Worm (Caenorhabditis elegans) whole organism, late embryonic: ENCODE measurements around the gene R13A1.5.
A peak's percentile ranks its signal among the peaks of the same experiment; 100 is the strongest.

Source experiments
- ceh-22 ChIP-seq: sonication (generic microtip); optimal IDR thresholded peaks from 2 replicates; lab custom pipeline; 2017; ENCODE audit warnings: missing biosample characterization, missing genetic modification characterization
- fax-1 ChIP-seq: sonication (generic microtip); optimal IDR thresholded peaks from 2 replicates; lab custom pipeline; 2016; ENCODE audit warnings: missing genotype, missing genetic modification characterization, missing compliant biosample characterization
- hlh-6 ChIP-seq: sonication (generic microtip); optimal IDR thresholded peaks from 2 replicates; lab custom pipeline; 2016; ENCODE audit warnings: missing genotype, missing genetic modification characterization, missing compliant biosample characterization
- nfya-1 ChIP-seq: sonication (generic microtip); optimal IDR thresholded peaks from 2 replicates; lab custom pipeline; 2017; ENCODE audit warnings: missing genetic modification characterization, mild to moderate bottlenecking, missing compliant biosample characterization, antibody characterized with exemption, moderate library complexity
- pha-4 ChIP-seq: fragments of 150-350 bp; optimal IDR thresholded peaks from 2 replicates; lab custom pipeline; 2018; ENCODE audit warnings: missing biosample characterization, missing genetic modification reagents, missing genetic modification characterization
- unc-3 ChIP-seq, 2 experiments: fragments of 200-800 bp in 1 of 2; sonication (Bioruptor generic) in 1 of 2; sonication (generic microtip) in 1 of 2; conservative IDR thresholded peaks in 1 of 2; optimal IDR thresholded peaks in 1 of 2; 2 replicates each; pipeline versions ENCODE4 v1.3.6 to Lab custom; 2016 to 2022; ENCODE audit warnings: missing compliant biosample characterization in 2 of 2, missing genetic modification characterization in 2 of 2, missing genetic modification reagents in 1 of 2
- zip-5 ChIP-seq: sonication (generic microtip); optimal IDR thresholded peaks from 2 replicates; lab custom pipeline; 2016; ENCODE audit warnings: missing genetic modification characterization, missing compliant biosample characterization

DNA sequence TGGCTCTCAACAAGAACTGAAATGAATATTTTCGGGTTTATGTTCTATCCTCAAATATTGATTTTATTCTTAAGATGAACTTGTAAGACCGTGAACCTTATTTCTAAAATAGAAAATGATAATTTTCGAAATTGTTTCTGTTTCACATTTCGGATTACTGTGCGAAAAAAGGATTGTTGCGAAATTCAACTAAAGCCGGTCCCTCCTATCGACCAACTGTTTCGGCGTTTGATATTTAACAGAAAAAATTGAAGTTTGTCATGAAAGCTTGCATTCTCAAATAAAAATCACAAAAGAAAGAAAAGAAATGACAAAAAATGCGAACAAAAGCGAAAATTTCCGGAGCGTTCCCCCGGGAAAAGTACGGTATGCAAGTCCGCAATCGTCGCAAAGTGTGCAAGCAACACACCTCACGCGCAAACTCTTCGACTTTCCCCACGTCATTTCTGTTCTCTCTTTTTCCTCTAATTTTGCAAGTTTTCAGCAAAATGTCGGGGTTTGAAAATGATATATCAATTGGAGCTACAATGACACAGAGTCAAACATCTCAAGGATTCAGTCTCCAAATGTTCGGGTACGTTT, 42.5 kb downstream of the R13A1.5 start, which contains the start of gene C34D4.4:
- no peak for TF ChIP-seq ceh-22 (tag; lab: Kevin White, UChicago)
- no peak for TF ChIP-seq hlh-6 (tag; lab: Kevin White, UChicago)
- TF ChIP-seq nfya-1 (tag; lab: Kevin White, UChicago) = peak; percentile 16
- TF ChIP-seq unc-3 (GFP tag; conservative IDR thresholded peaks at IDR 0.05; lab: Robert Waterston, UW) = no peak; the same call in 1 of the 2 replicates
- no peak for TF ChIP-seq unc-3 (tag; optimal IDR thresholded peaks at IDR 0.05; lab: Kevin White, UChicago)
- no peak for TF ChIP-seq zip-5 (tag; lab: Kevin White, UChicago)
- TF ChIP-seq fax-1 (tag; lab: Kevin White, UChicago) = no peak
- no peak for TF ChIP-seq pha-4
